Worm (Caenorhabditis elegans): ENCODE data around the gene nit-1.

ce11 chrIII:3873424-3873823 lies 48.6 kb upstream of the nit-1 start:
- TF ChIP-seq him-1 (tag; optimal IDR thresholded peaks at IDR 0.05) (no peak), rec-8 (tag; optimal IDR thresholded peaks at IDR 0.05) (no peak)

Measured in whole organism, young adult.